Fruit fly (Drosophila melanogaster): ENCODE data around the gene sens-2.

sens-2 gene

dm6 chr2L:6868178-6868867, 46.6 kb downstream of the sens-2 start:
- no peak for TF ChIP-seq kay (GFP tag; ENCODE audit: borderline replicate concordance)
- no peak for TF ChIP-seq bab1 (GFP tag; optimal IDR thresholded peaks at IDR 0.05)
- peak; percentile 67 for TF ChIP-seq cic (GFP tag; optimal IDR thresholded peaks at IDR 0.05)
- no peak for TF ChIP-seq ovo (GFP tag; optimal IDR thresholded peaks at IDR 0.05)
- peak; percentile 0 for TF ChIP-seq CG7101 (tag; optimal IDR thresholded peaks at IDR 0.05)
- TF ChIP-seq CG12768 (GFP tag; optimal IDR thresholded peaks at IDR 0.05) = peak; percentile 26
- TF ChIP-seq pad (GFP tag; optimal IDR thresholded peaks at IDR 0.05) = peak; percentile 27
- no peak for TF ChIP-seq tj (GFP tag; optimal IDR thresholded peaks at IDR 0.05)
- no peak for TF ChIP-seq CG11617 (GFP tag; optimal IDR thresholded peaks at IDR 0.05)
- no peak for TF ChIP-seq toe (GFP tag; optimal IDR thresholded peaks at IDR 0.05)

dm6 chr2L:6870289-6870688, 48.6 kb downstream of the sens-2 start, which contains the start of gene Nha1:
TSS of gene Nha1 (minus strand) at chr2L:6870389.
- TF ChIP-seq CG7101 (tag; optimal IDR thresholded peaks at IDR 0.05) (no peak), Mnt (GFP tag; optimal IDR thresholded peaks at IDR 0.05) (no peak), CG11617 (GFP tag; optimal IDR thresholded peaks at IDR 0.05) (no peak), ovo (GFP tag; optimal IDR thresholded peaks at IDR 0.05) (no peak), Clk (GFP tag; optimal IDR thresholded peaks at IDR 0.05) (no peak), CG14711 (tag; optimal IDR thresholded peaks at IDR 0.05) (no peak), toe (GFP tag; optimal IDR thresholded peaks at IDR 0.05) (no peak), kay (GFP tag; ENCODE audit: borderline replicate concordance) (no peak), pad (GFP tag; optimal IDR thresholded peaks at IDR 0.05) (no peak), CG7045 (GFP tag; optimal IDR thresholded peaks at IDR 0.05) (no peak), Crg-1 (GFP tag; optimal IDR thresholded peaks at IDR 0.05) (no peak), bab1 (GFP tag; optimal IDR thresholded peaks at IDR 0.05) (no peak), cic (GFP tag; optimal IDR thresholded peaks at IDR 0.05) (no peak), tj (GFP tag; optimal IDR thresholded peaks at IDR 0.05) (no peak), cnc (optimal IDR thresholded peaks at IDR 0.05) (no peak), CG33017 (tag; optimal IDR thresholded peaks at IDR 0.05) (no peak), CG12768 (GFP tag; optimal IDR thresholded peaks at IDR 0.05) (no peak), CG5204 (GFP tag; optimal IDR thresholded peaks at IDR 0.05) (no peak), CG1620 (GFP tag; optimal IDR thresholded peaks at IDR 0.05) (no peak), Hr96 (GFP tag; optimal IDR thresholded peaks at IDR 0.05) (no peak)

dm6 chr2L:6870777-6871176, 49.0 kb downstream of the sens-2 start:
- TF ChIP-seq Hr96 (GFP tag; optimal IDR thresholded peaks at IDR 0.05) (no peak), pad (GFP tag; optimal IDR thresholded peaks at IDR 0.05) (no peak), CG5204 (GFP tag; optimal IDR thresholded peaks at IDR 0.05) (no peak), CG7045 (GFP tag; optimal IDR thresholded peaks at IDR 0.05) (no peak), ovo (GFP tag; optimal IDR thresholded peaks at IDR 0.05) (no peak), Clk (GFP tag; optimal IDR thresholded peaks at IDR 0.05) (no peak), tj (GFP tag; optimal IDR thresholded peaks at IDR 0.05) (no peak), CG14711 (tag; optimal IDR thresholded peaks at IDR 0.05) (no peak), cic (GFP tag; optimal IDR thresholded peaks at IDR 0.05) (no peak), toe (GFP tag; optimal IDR thresholded peaks at IDR 0.05) (no peak), CG7101 (tag; optimal IDR thresholded peaks at IDR 0.05) (no peak), Mnt (GFP tag; optimal IDR thresholded peaks at IDR 0.05) (no peak), CG33017 (tag; optimal IDR thresholded peaks at IDR 0.05) (no peak), Crg-1 (GFP tag; optimal IDR thresholded peaks at IDR 0.05) (no peak), CG1620 (GFP tag; optimal IDR thresholded peaks at IDR 0.05) (no peak), kay (GFP tag; ENCODE audit: borderline replicate concordance) (no peak), bab1 (GFP tag; optimal IDR thresholded peaks at IDR 0.05) (no peak)

- no peak for TF ChIP-seq tj (GFP tag; optimal IDR thresholded peaks at IDR 0.05)
- TF ChIP-seq CG7101 (tag; optimal IDR thresholded peaks at IDR 0.05) = no peak
- TF ChIP-seq Mnt (GFP tag; optimal IDR thresholded peaks at IDR 0.05) = no peak
- no peak for TF ChIP-seq Clk (GFP tag; optimal IDR thresholded peaks at IDR 0.05)
- no peak for TF ChIP-seq cnc (optimal IDR thresholded peaks at IDR 0.05)
- TF ChIP-seq Hr96 (GFP tag; optimal IDR thresholded peaks at IDR 0.05) = no peak
- no peak for TF ChIP-seq CG14711 (tag; optimal IDR thresholded peaks at IDR 0.05)
Measured at dm6 chr2L:6874006-6874405, 52.3 kb downstream of the sens-2 start.

- TF ChIP-seq Crg-1 (GFP tag; optimal IDR thresholded peaks at IDR 0.05) = no peak
- TF ChIP-seq CG11617 (GFP tag; optimal IDR thresholded peaks at IDR 0.05) = peak; percentile 12
- TF ChIP-seq CG33017 (tag; optimal IDR thresholded peaks at IDR 0.05) = peak; percentile 16
- no peak for TF ChIP-seq kay (GFP tag; ENCODE audit: borderline replicate concordance)
- TF ChIP-seq cnc (optimal IDR thresholded peaks at IDR 0.05) = no peak
- TF ChIP-seq Clk (GFP tag; optimal IDR thresholded peaks at IDR 0.05) = no peak
- TF ChIP-seq ovo (GFP tag; optimal IDR thresholded peaks at IDR 0.05) = no peak
- TF ChIP-seq CG7045 (GFP tag; optimal IDR thresholded peaks at IDR 0.05) = peak; percentile 62
- TF ChIP-seq CG12768 (GFP tag; optimal IDR thresholded peaks at IDR 0.05) = peak; percentile 42
- TF ChIP-seq pad (GFP tag; optimal IDR thresholded peaks at IDR 0.05) = no peak
- no peak for TF ChIP-seq bab1 (GFP tag; optimal IDR thresholded peaks at IDR 0.05)
- no peak for TF ChIP-seq cic (GFP tag; optimal IDR thresholded peaks at IDR 0.05)
- TF ChIP-seq CG5204 (GFP tag; optimal IDR thresholded peaks at IDR 0.05) = no peak
- no peak for TF ChIP-seq Hr96 (GFP tag; optimal IDR thresholded peaks at IDR 0.05)
- TF ChIP-seq CG14711 (tag; optimal IDR thresholded peaks at IDR 0.05) = no peak
- no peak for TF ChIP-seq CG7101 (tag; optimal IDR thresholded peaks at IDR 0.05)
- TF ChIP-seq toe (GFP tag; optimal IDR thresholded peaks at IDR 0.05) = no peak
- TF ChIP-seq tj (GFP tag; optimal IDR thresholded peaks at IDR 0.05) = no peak
Measured at dm6 chr2L:6874526-6875198, 52.9 kb downstream of the sens-2 start, which contains the start of gene Nlg2. TSS of gene Nlg2 (plus strand) at chr2L:6874900.

Data from whole organism, adult.